Fruit fly (Drosophila melanogaster) whole organism, embryonic: ENCODE measurements around the gene mop.

Experiments used
- Adf1 ChIP-seq: fragments of 200-800 bp; sonication (Bioruptor generic); IDR thresholded peaks from 2 replicates; pipeline ENCODE4 v1.3.6; 2022; ENCODE audit warnings: missing biosample characterization, missing genetic modification characterization
- Aef1 ChIP-seq: fragments of 200-800 bp; sonication (Bioruptor generic); IDR thresholded peaks from 3 replicates; pipeline ENCODE4 v1.3.6; 2022; ENCODE audit warnings: missing biosample characterization, missing genetic modification characterization
- Antp ChIP-seq: fragments of 200-800 bp; sonication (Bioruptor generic); optimal IDR thresholded peaks from 3 replicates; lab custom pipeline; 2016; ENCODE audit warnings: missing biosample characterization, missing genetic modification characterization
- CG10959 ChIP-seq: fragments of 200-800 bp; sonication (Bioruptor generic); IDR thresholded peaks from 2 replicates; pipeline ENCODE4 v1.3.6; 2022; ENCODE audit warnings: missing biosample characterization, missing genetic modification characterization
- CG11456 ChIP-seq: fragments of 200-800 bp; sonication (Bioruptor generic); IDR thresholded peaks from 3 replicates; pipeline ENCODE4 v1.3.6; 2022; ENCODE audit warnings: missing biosample characterization, missing genetic modification characterization
- CG12659 ChIP-seq: fragments of 200-800 bp; sonication (Bioruptor generic); optimal IDR thresholded peaks from 3 replicates; lab custom pipeline; 2017; ENCODE audit warnings: mild to moderate bottlenecking, missing biosample characterization, missing genetic modification reagents, missing genetic modification characterization
- CG13424 ChIP-seq: fragments of 200-800 bp; sonication (Bioruptor generic); optimal IDR thresholded peaks from 2 replicates; lab custom pipeline; 2019; ENCODE audit warnings: missing biosample characterization, mild to moderate bottlenecking, missing genetic modification characterization, moderate library complexity
- CG14710 ChIP-seq: fragments of 200-800 bp; sonication (Bioruptor generic); optimal IDR thresholded peaks from 3 replicates; lab custom pipeline; 2019; ENCODE audit warnings: missing biosample characterization, mild to moderate bottlenecking, missing genetic modification characterization, moderate library complexity
- CG15269 ChIP-seq: fragments of 200-800 bp; sonication (Bioruptor generic); optimal IDR thresholded peaks from 2 replicates; lab custom pipeline; 2018; ENCODE audit warnings: missing biosample characterization, mild to moderate bottlenecking, missing genetic modification characterization, moderate library complexity
- CG16779 ChIP-seq: fragments of 200-800 bp; sonication (Bioruptor generic); IDR thresholded peaks from 2 replicates; pipeline ENCODE4 v1.3.6; 2022; ENCODE audit warnings: missing biosample characterization, missing genetic modification characterization
- CG17361 ChIP-seq: fragments of 200-800 bp; sonication (Bioruptor generic); IDR thresholded peaks from 3 replicates; pipeline ENCODE4 v1.3.6; 2022; ENCODE audit warnings: missing biosample characterization, missing genetic modification characterization
- CG1832 ChIP-seq: fragments of 200-800 bp; sonication (Bioruptor generic); optimal IDR thresholded peaks from 2 replicates; lab custom pipeline; 2017; ENCODE audit warnings: missing biosample characterization, mild to moderate bottlenecking, missing genetic modification characterization, inconsistent platforms
- CG18764 ChIP-seq: fragments of 200-800 bp; sonication (Bioruptor generic); optimal IDR thresholded peaks from 3 replicates; lab custom pipeline; 2016; ENCODE audit warnings: missing biosample characterization, missing genetic modification characterization
- CG2116 ChIP-seq: fragments of 200-800 bp; sonication (Bioruptor generic); optimal IDR thresholded peaks from 3 replicates; lab custom pipeline; 2018; ENCODE audit warnings: missing biosample characterization, mild to moderate bottlenecking, missing genetic modification characterization
- CG32772 ChIP-seq: fragments of 200-800 bp; sonication (Bioruptor generic); IDR thresholded peaks from 2 replicates; pipeline ENCODE4 v1.3.6; 2022; ENCODE audit warnings: missing biosample characterization, missing genetic modification characterization
- CG4328 ChIP-seq: fragments of 200-800 bp; sonication (Bioruptor generic); optimal IDR thresholded peaks from 3 replicates; lab custom pipeline; 2017; ENCODE audit warnings: missing biosample characterization, missing genetic modification reagents, missing genetic modification characterization
- CG4730 ChIP-seq: fragments of 200-800 bp; sonication (Bioruptor generic); IDR thresholded peaks from 2 replicates; pipeline ENCODE4 v1.3.6; 2022; ENCODE audit warnings: missing biosample characterization, missing genetic modification characterization
- CG6791 ChIP-seq: fragments of 200-800 bp; sonication (Bioruptor generic); IDR thresholded peaks from 3 replicates; pipeline ENCODE4 v1.3.6; 2022; ENCODE audit warnings: missing biosample characterization, missing genetic modification characterization; ENCODE audit not compliant: partially characterized antibody
- CG6854 ChIP-seq: fragments of 200-800 bp; sonication (Bioruptor generic); optimal IDR thresholded peaks from 3 replicates; lab custom pipeline; 2017; ENCODE audit warnings: missing biosample characterization, mild to moderate bottlenecking, missing genetic modification characterization
- CG7271 ChIP-seq: fragments of 200-800 bp; sonication (Bioruptor generic); optimal IDR thresholded peaks from 2 replicates; lab custom pipeline; 2018; ENCODE audit warnings: missing biosample characterization, mild to moderate bottlenecking, missing genetic modification characterization, moderate library complexity
- CG7372 ChIP-seq: fragments of 200-800 bp; sonication (Bioruptor generic); IDR thresholded peaks from 2 replicates; pipeline ENCODE4 v1.3.6; 2022; ENCODE audit warnings: missing biosample characterization, missing genetic modification characterization
- CG7839 ChIP-seq: fragments of 200-800 bp; sonication (Bioruptor generic); optimal IDR thresholded peaks from 3 replicates; lab custom pipeline; 2018; ENCODE audit warnings: missing biosample characterization, mild to moderate bottlenecking, missing genetic modification characterization, moderate library complexity
- CG8359 ChIP-seq: fragments of 200-800 bp; sonication (Bioruptor generic); optimal IDR thresholded peaks from 2 replicates; lab custom pipeline; 2017; ENCODE audit warnings: missing biosample characterization, mild to moderate bottlenecking, missing genetic modification characterization, borderline replicate concordance
- CG8944 ChIP-seq: fragments of 200-800 bp; sonication (Bioruptor generic); optimal IDR thresholded peaks from 3 replicates; lab custom pipeline; 2016; ENCODE audit warnings: missing biosample characterization, missing genetic modification characterization
- CHES-1-like ChIP-seq: fragments of 200-800 bp; sonication (Bioruptor generic); optimal IDR thresholded peaks from 2 replicates; lab custom pipeline; 2016; ENCODE audit warnings: missing biosample characterization, missing genetic modification characterization
- Dbx ChIP-seq: fragments of 200-800 bp; sonication (Bioruptor generic); IDR thresholded peaks from 3 replicates; pipeline ENCODE4 v1.3.6; 2022; ENCODE audit warnings: missing biosample characterization, missing genetic modification characterization
- Ets65A ChIP-seq: fragments of 200-800 bp; sonication (Bioruptor generic); peaks from one replicate; lab custom pipeline; 2016; ENCODE audit warnings: missing biosample characterization, missing genetic modification characterization
- Hr51 ChIP-seq, 2 experiments: fragments of 200-800 bp; sonication (Bioruptor generic); optimal IDR thresholded peaks; 2 replicates in 1 of 2; 3 replicates in 1 of 2; lab custom pipeline; 2016 to 2018; ENCODE audit warnings: missing biosample characterization in 2 of 2, missing genetic modification characterization in 2 of 2, mild to moderate bottlenecking in 1 of 2, moderate library complexity in 1 of 2
- Lhr ChIP-seq: fragments of 200-800 bp; sonication (Bioruptor generic); optimal IDR thresholded peaks from 3 replicates; lab custom pipeline; 2017; ENCODE audit warnings: mild to moderate bottlenecking, missing biosample characterization, missing genetic modification reagents, missing genetic modification characterization
- NC2β ChIP-seq: fragments of 200-800 bp; sonication (Bioruptor generic); optimal IDR thresholded peaks from 2 replicates; lab custom pipeline; 2016; ENCODE audit warnings: missing biosample characterization, missing genetic modification characterization
- ara ChIP-seq: fragments of 200-800 bp; sonication (Bioruptor generic); IDR thresholded peaks from 2 replicates; pipeline ENCODE4 v1.3.6; 2022; ENCODE audit warnings: missing biosample characterization, missing genetic modification characterization
- bab2 ChIP-seq: fragments of 200-800 bp; sonication (Bioruptor generic); optimal IDR thresholded peaks from 2 replicates; lab custom pipeline; 2016; ENCODE audit warnings: missing biosample characterization, missing genetic modification characterization
- bbx ChIP-seq: fragments of 200-800 bp; sonication (Bioruptor generic); IDR thresholded peaks from 2 replicates; pipeline ENCODE4 v1.3.6; 2022; ENCODE audit warnings: missing biosample characterization, missing genetic modification characterization; ENCODE audit not compliant: partially characterized antibody
- chn ChIP-seq: fragments of 200-800 bp; sonication (Bioruptor generic); optimal IDR thresholded peaks from 2 replicates; lab custom pipeline; 2016; ENCODE audit warnings: missing biosample characterization, missing genetic modification characterization
- corto ChIP-seq: fragments of 200-800 bp; sonication (Bioruptor generic); optimal IDR thresholded peaks from 2 replicates; lab custom pipeline; 2016; ENCODE audit warnings: missing biosample characterization, mild to moderate bottlenecking, missing genetic modification characterization, moderate library complexity
- disco-r ChIP-seq: fragments of 200-800 bp; sonication (Bioruptor generic); optimal IDR thresholded peaks from 2 replicates; lab custom pipeline; 2016; ENCODE audit warnings: missing biosample characterization, missing genetic modification characterization
- dpn ChIP-seq, 2 experiments: fragments of 200-800 bp; sonication (Bioruptor generic); optimal IDR thresholded peaks; 3 replicates each; lab custom pipeline; 2016; ENCODE audit warnings: missing biosample characterization in 2 of 2, missing genetic modification characterization in 2 of 2
- en ChIP-seq: fragments of 200-800 bp; sonication (Bioruptor generic); optimal IDR thresholded peaks from 2 replicates; lab custom pipeline; 2016; ENCODE audit warnings: missing biosample characterization, missing genetic modification characterization
- exex ChIP-seq: fragments of 200-800 bp; sonication (Bioruptor generic); optimal IDR thresholded peaks from 4 replicates; lab custom pipeline; 2018; ENCODE audit warnings: missing biosample characterization, mild to moderate bottlenecking, missing genetic modification characterization, moderate library complexity
- gcm2 ChIP-seq: fragments of 200-800 bp; sonication (Bioruptor generic); optimal IDR thresholded peaks from 2 replicates; lab custom pipeline; 2016; ENCODE audit warnings: missing biosample characterization, missing genetic modification characterization
- klu ChIP-seq: fragments of 200-800 bp; sonication (Bioruptor generic); IDR thresholded peaks from 2 replicates; pipeline ENCODE4 v1.3.6; 2022; ENCODE audit warnings: missing biosample characterization, missing genetic modification characterization
- onecut ChIP-seq: fragments of 200-800 bp; sonication (Bioruptor generic); IDR thresholded peaks from 2 replicates; pipeline ENCODE4 v1.3.6; 2022; ENCODE audit warnings: missing biosample characterization, missing genetic modification characterization
- peb ChIP-seq: fragments of 200-800 bp; sonication (Bioruptor generic); IDR thresholded peaks from 2 replicates; pipeline ENCODE4 v1.3.6; 2022; ENCODE audit warnings: missing biosample characterization, missing genetic modification characterization
- pzg ChIP-seq: fragments of 200-800 bp; sonication (Bioruptor generic); optimal IDR thresholded peaks from 3 replicates; lab custom pipeline; 2018; ENCODE audit warnings: missing biosample characterization, mild to moderate bottlenecking, missing genetic modification characterization, moderate library complexity
- rib ChIP-seq: fragments of 200-800 bp; sonication (Bioruptor generic); IDR thresholded peaks from 2 replicates; pipeline ENCODE4 v1.3.6; 2022; ENCODE audit warnings: missing biosample characterization, missing genetic modification characterization
- row ChIP-seq: fragments of 200-800 bp; sonication (Bioruptor generic); IDR thresholded peaks from 3 replicates; pipeline ENCODE4 v1.3.6; 2022; ENCODE audit warnings: missing biosample characterization, missing genetic modification characterization
- tio ChIP-seq: fragments of 200-800 bp; sonication (Bioruptor generic); optimal IDR thresholded peaks from 2 replicates; lab custom pipeline; 2017; ENCODE audit warnings: missing biosample characterization, missing genetic modification characterization, inconsistent platforms
- toy ChIP-seq: fragments of 200-800 bp; sonication (Bioruptor generic); IDR thresholded peaks from 2 replicates; pipeline ENCODE4 v1.3.6; 2022; ENCODE audit warnings: missing biosample characterization, missing genetic modification characterization
- usp ChIP-seq: fragments of >200 bp; optimal IDR thresholded peaks from 2 replicates; lab custom pipeline; 2017; ENCODE audit warnings: missing biosample characterization, missing genetic modification characterization

The mop gene

dm6 chr3L:14761837-14762785 lies 13.8 kb downstream of the mop start, which contains the start of the genes Tsen34 and Mgat4a (continued):
- peak; percentile 71 for TF ChIP-seq CG2116 (GFP tag; lab: Kevin White, UChicago)
- TF ChIP-seq Hr51 (GFP tag; optimal IDR thresholded peaks at IDR 0.05; lab: Kevin White, UChicago): peak in 1 of 2 experiments; percentile 47
- no peak for TF ChIP-seq tio (GFP tag; lab: Kevin White, UChicago)
- TF ChIP-seq CG6854 (GFP tag; lab: Kevin White, UChicago): peak; percentile 25
- TF ChIP-seq CG12659: peak; percentile 66
- TF ChIP-seq Ets65A (GFP tag; lab: Kevin White, UChicago): peak; percentile 56
- TF ChIP-seq exex (tag; lab: Kevin White, UChicago): no peak
- TF ChIP-seq bab2 (GFP tag; lab: Kevin White, UChicago): peak; percentile 27
- no peak for TF ChIP-seq corto
- no peak for TF ChIP-seq peb (GFP tag; lab: Robert Waterston, UW)
- TF ChIP-seq CG7271: no peak
- TF ChIP-seq CG14710 (tag; lab: Kevin White, UChicago): peak; percentile 40
- no peak; the same call in 2 of the 3 replicates for TF ChIP-seq CG17361
- TF ChIP-seq gcm2 (GFP tag; lab: Kevin White, UChicago): no peak
- TF ChIP-seq row: peak; percentile 44; the same call in 1 of the 3 replicates
- TF ChIP-seq CG11456 (GFP tag; lab: Robert Waterston, UW): peak; percentile 78; the same call in 2 of the 3 replicates
- no peak for TF ChIP-seq Antp (GFP tag; lab: Kevin White, UChicago)
- TF ChIP-seq CG8944: no peak
- no peak for TF ChIP-seq CG10959 (GFP tag; lab: Robert Waterston, UW)
- no peak for TF ChIP-seq ara
- peak in 1 of 2 experiments; percentile 39 for TF ChIP-seq dpn (GFP tag; optimal IDR thresholded peaks at IDR 0.05; lab: Kevin White, UChicago)
- no peak for TF ChIP-seq en (GFP tag; lab: Kevin White, UChicago)
- TF ChIP-seq CG13424 (tag; lab: Kevin White, UChicago): no peak
- no peak for TF ChIP-seq CG1832 (GFP tag; lab: Kevin White, UChicago)
- TF ChIP-seq CG8359 (GFP tag; lab: Kevin White, UChicago): no peak
- TF ChIP-seq NC2β: peak; percentile 9
- no peak for TF ChIP-seq CG18764 (GFP tag; lab: Kevin White, UChicago)
- peak; percentile 58; the same call in 1 of the 2 replicates for TF ChIP-seq CG16779 (GFP tag; lab: Robert Waterston, UW)
- no peak for TF ChIP-seq CG7839 (tag; lab: Kevin White, UChicago)
- no peak for TF ChIP-seq chn (GFP tag; lab: Kevin White, UChicago)
- TF ChIP-seq Adf1 (GFP tag; lab: Robert Waterston, UW): peak; percentile 48; the same call in 1 of the 2 replicates
- TF ChIP-seq CHES-1-like (GFP tag; lab: Kevin White, UChicago): no peak
- no peak for TF ChIP-seq CG4730 (GFP tag; lab: Robert Waterston, UW)
- peak; percentile 5 for TF ChIP-seq disco-r (GFP tag; lab: Kevin White, UChicago)
- TF ChIP-seq Lhr: no peak
- TF ChIP-seq toy: no peak
- peak; percentile 42; the same call in 2 of the 3 replicates for TF ChIP-seq Aef1 (GFP tag; lab: Robert Waterston, UW)
- TF ChIP-seq CG32772 (GFP tag; lab: Robert Waterston, UW): no peak
- TF ChIP-seq CG7372 (GFP tag; lab: Robert Waterston, UW): 0 out of 2 replicates have a peak, but pooled peaks have one; percentile 15
- no peak for TF ChIP-seq onecut
- no peak for TF ChIP-seq usp
- peak; percentile 95 for TF ChIP-seq pzg
- no peak for TF ChIP-seq klu
- TF ChIP-seq rib (GFP tag; lab: Robert Waterston, UW): peak; percentile 87
- peak; percentile 73 for TF ChIP-seq bbx (GFP tag; lab: Robert Waterston, UW)
- peak; percentile 65 for TF ChIP-seq CG4328 (GFP tag; lab: Kevin White, UChicago)
- TF ChIP-seq CG6791 (GFP tag; lab: Robert Waterston, UW): peak; percentile 74
- TF ChIP-seq CG15269 (tag; lab: Kevin White, UChicago): no peak
- TF ChIP-seq Dbx (GFP tag; lab: Robert Waterston, UW): peak; percentile 88
